Fruit fly (Drosophila melanogaster): ENCODE measurements around the gene MBD-R2.

DNA sequence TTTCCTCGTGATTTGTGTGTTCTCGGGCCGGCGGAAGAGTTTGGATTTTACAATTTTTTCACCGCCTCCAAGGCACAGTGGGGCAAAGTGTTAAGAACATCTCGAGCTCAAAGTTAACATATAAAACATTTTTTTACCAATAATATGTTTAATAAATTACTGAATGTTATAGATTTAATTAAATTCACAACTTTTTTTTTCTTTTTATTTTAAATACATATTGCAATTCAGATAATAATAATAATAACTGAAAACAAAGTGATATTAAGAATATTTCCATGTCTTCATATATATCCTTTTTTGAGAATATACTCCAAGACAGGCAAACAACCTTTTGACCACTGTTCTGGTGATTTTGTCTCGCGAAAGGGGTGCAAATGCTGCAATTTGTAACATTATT lies 10.1 kb downstream of the MBD-R2 start:
- TF ChIP-seq CG11617 (GFP tag; optimal IDR thresholded peaks at IDR 0.05) (no peak), tj (GFP tag; optimal IDR thresholded peaks at IDR 0.05) (no peak), toe (GFP tag; optimal IDR thresholded peaks at IDR 0.05) (no peak), pad (GFP tag; optimal IDR thresholded peaks at IDR 0.05) (no peak), Mnt (GFP tag; optimal IDR thresholded peaks at IDR 0.05) (no peak), kay (GFP tag; ENCODE audit: borderline replicate concordance) (no peak), bab1 (GFP tag; optimal IDR thresholded peaks at IDR 0.05) (no peak), CG5204 (GFP tag; optimal IDR thresholded peaks at IDR 0.05) (no peak), cnc (optimal IDR thresholded peaks at IDR 0.05) (no peak), Clk (GFP tag; optimal IDR thresholded peaks at IDR 0.05) (no peak)
